Worm (Caenorhabditis elegans) whole organism, L4 larva: ENCODE results near the gene C18H2.5.

Experiments used
- F26F4.8 ChIP-seq: fragments of 200-800 bp; sonication (Bioruptor generic); conservative IDR thresholded peaks from 2 replicates; pipeline ENCODE4 v1.3.6; 2022; ENCODE audit warnings: missing genetic modification characterization, missing compliant biosample characterization
- daf-19 ChIP-seq: fragments of 200-800 bp; sonication (Bioruptor generic); conservative IDR thresholded peaks from 2 replicates; pipeline ENCODE4 v1.3.6; 2022; ENCODE audit warnings: missing genetic modification characterization, missing compliant biosample characterization
- nhr-11 ChIP-seq: fragments of 150-350 bp; optimal IDR thresholded peaks from 2 replicates; lab custom pipeline; 2014; ENCODE audit warnings: missing biosample characterization, missing genetic modification characterization
- nhr-77 ChIP-seq: fragments of 150-350 bp; optimal IDR thresholded peaks from 2 replicates; lab custom pipeline; 2014; ENCODE audit warnings: missing biosample characterization, missing genetic modification characterization
- skn-1 ChIP-seq: fragments of 150-350 bp; optimal IDR thresholded peaks from 2 replicates; lab custom pipeline; 2014; ENCODE audit warnings: missing biosample characterization, missing genetic modification characterization
- unc-62 ChIP-seq, 3 experiments: fragments of 150-350 bp in 1 of 3; sonication (generic microtip); optimal IDR thresholded peaks in 2 of 3; peaks in 1 of 3; 1 replicate in 1 of 3; 2 replicates in 2 of 3; lab custom pipeline; 2014 to 2017; ENCODE audit warnings: missing biosample characterization in 3 of 3, missing genetic modification characterization in 3 of 3, missing genetic modification reagents in 3 of 3, missing genotype in 1 of 3

DNA sequence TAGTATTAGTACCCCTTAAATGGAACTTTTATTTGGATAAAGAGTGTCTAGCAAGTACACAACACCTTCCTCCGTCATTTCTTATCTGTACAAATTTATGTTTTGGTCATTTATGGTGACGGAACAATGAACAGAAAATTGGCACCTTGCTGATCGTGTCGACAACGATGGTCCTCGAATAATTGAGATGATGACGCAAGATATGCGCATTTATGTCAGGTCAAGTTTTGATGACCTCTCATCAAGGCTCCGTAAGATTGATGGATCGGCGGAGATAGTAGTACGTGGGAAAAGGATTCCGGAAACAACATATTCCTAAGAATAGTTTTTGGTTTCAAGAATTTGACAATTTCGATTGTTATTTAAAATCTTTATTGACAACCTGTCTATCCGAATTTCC, 39.9 kb upstream of the C18H2.5 start:
- TF ChIP-seq nhr-77 (tag; lab: Kevin White, UChicago) (no peak), daf-19 (no peak), unc-62 (GFP tag; optimal IDR thresholded peaks at IDR 0.05 in 1 of 2; lab: Kevin White, UChicago) (peak in 1 of 2 experiments; percentile 63), unc-62 (tag; optimal IDR thresholded peaks at IDR 0.05; lab: Kevin White, UChicago) (no peak), skn-1 (tag; lab: Kevin White, UChicago) (no peak), nhr-11 (tag; lab: Kevin White, UChicago) (no peak), F26F4.8 (GFP tag; lab: Robert Waterston, UW) (no peak)
